Worm (Caenorhabditis elegans) whole organism, L2 larva: Measurements from ENCODE around the gene Y46H3A.4.

Experiments
- egl-27 ChIP-seq: sonication (generic microtip); optimal IDR thresholded peaks from 3 replicates; lab custom pipeline; 2017; ENCODE audit warnings: missing biosample characterization, missing genetic modification reagents, missing genetic modification characterization
- elt-1 ChIP-seq: fragments of 150-350 bp; optimal IDR thresholded peaks from 2 replicates; lab custom pipeline; 2014; ENCODE audit warnings: missing biosample characterization, missing genetic modification characterization
- lin-13 ChIP-seq: fragments of 150-350 bp; optimal IDR thresholded peaks from 2 replicates; lab custom pipeline; 2014; ENCODE audit warnings: missing biosample characterization, missing genetic modification reagents, missing genetic modification characterization
- mdl-1 ChIP-seq, 2 experiments: fragments of 150-350 bp in 1 of 2; sonication (generic microtip) in 1 of 2; optimal IDR thresholded peaks; 2 replicates each; lab custom pipeline; 2017; ENCODE audit warnings: missing biosample characterization in 2 of 2, missing genetic modification characterization in 2 of 2
- nhr-12 ChIP-seq: fragments of 150-350 bp; optimal IDR thresholded peaks from 2 replicates; lab custom pipeline; 2014; ENCODE audit warnings: missing biosample characterization, missing genetic modification characterization
- nhr-129 ChIP-seq: fragments of 150-350 bp; optimal IDR thresholded peaks from 2 replicates; lab custom pipeline; 2014; ENCODE audit warnings: missing biosample characterization, missing genetic modification characterization
- peb-1 ChIP-seq: fragments of 150-350 bp; optimal IDR thresholded peaks from 2 replicates; lab custom pipeline; 2014; ENCODE audit warnings: missing biosample characterization, missing genetic modification characterization
- snpc-4 ChIP-seq: fragments of 150-350 bp; optimal IDR thresholded peaks from 2 replicates; lab custom pipeline; 2014; ENCODE audit warnings: missing biosample characterization, missing genetic modification characterization
- unc-55 ChIP-seq: fragments of 150-350 bp; sonication (generic microtip); optimal IDR thresholded peaks from 3 replicates; lab custom pipeline; 2014; ENCODE audit warnings: missing biosample characterization, missing genetic modification reagents, missing genetic modification characterization
- unc-62 ChIP-seq: fragments of 150-350 bp; optimal IDR thresholded peaks from 2 replicates; lab custom pipeline; 2014; ENCODE audit warnings: missing biosample characterization, missing genetic modification reagents, missing genetic modification characterization
- zag-1 ChIP-seq: fragments of 150-350 bp; optimal IDR thresholded peaks from 2 replicates; lab custom pipeline; 2014; ENCODE audit warnings: missing biosample characterization, missing genetic modification characterization

ce11 chrV:1848590-1848989, 37.7 kb upstream of the Y46H3A.4 start:
- TF ChIP-seq nhr-12 (tag; lab: Kevin White, UChicago) (no peak), unc-55 (GFP tag; lab: Kevin White, UChicago) (no peak), nhr-129 (no peak), mdl-1 (tag; optimal IDR thresholded peaks at IDR 0.05; lab: Kevin White, UChicago) (no peak), unc-62 (no peak), elt-1 (tag; lab: Kevin White, UChicago) (no peak), egl-27 (no peak), snpc-4 (tag; lab: Kevin White, UChicago) (no peak), peb-1 (tag; lab: Kevin White, UChicago) (no peak), zag-1 (tag; lab: Kevin White, UChicago) (no peak), lin-13 (GFP tag; lab: Kevin White, UChicago) (no peak)
